Fruit fly (Drosophila melanogaster): ENCODE measurements around the gene Mettl2.

Mettl2 gene

dm6 chr3L:1639185-1639812 is at the start of gene Mettl2, which contains the start of gene Bgb (continued):
- TF ChIP-seq esn (GFP tag; optimal IDR thresholded peaks at IDR 0.05) (peak; percentile 85), achi (GFP tag; optimal IDR thresholded peaks at IDR 0.05) (peak; percentile 73), CG16779 (tag; optimal IDR thresholded peaks at IDR 0.05) (no peak), fkh (GFP tag; optimal IDR thresholded peaks at IDR 0.05) (no peak), Ets21C (GFP tag; optimal IDR thresholded peaks at IDR 0.05) (peak; percentile 85), CG1621 (tag; optimal IDR thresholded peaks at IDR 0.05) (peak; percentile 47), Met (GFP tag; optimal IDR thresholded peaks at IDR 0.05) (no peak), Eip93F (GFP tag; optimal IDR thresholded peaks at IDR 0.05) (no peak), Sox15 (GFP tag; optimal IDR thresholded peaks at IDR 0.05) (peak; percentile 79)

dm6 chr3L:1688569-1688968 is 49.5 kb upstream of the Mettl2 start:
- no peak for TF ChIP-seq vri (GFP tag; optimal IDR thresholded peaks at IDR 0.05)
- peak; percentile 34; the same call in 1 of the 3 replicates for TF ChIP-seq eg (GFP tag; IDR thresholded peaks at IDR 0.05)
- TF ChIP-seq CG1621 (tag; optimal IDR thresholded peaks at IDR 0.05) = peak; percentile 46
- TF ChIP-seq svp (GFP tag) = peak; percentile 20
- TF ChIP-seq Eip78C (GFP tag) = peak; percentile 49
- no peak for TF ChIP-seq CG34406 (GFP tag; optimal IDR thresholded peaks at IDR 0.05)
- TF ChIP-seq CG6163 (GFP tag; IDR thresholded peaks at IDR 0.05) = peak; percentile 44; the same call in 2 of the 3 replicates
- TF ChIP-seq Eip75B (GFP tag; optimal IDR thresholded peaks at IDR 0.05) = peak; percentile 11
- TF ChIP-seq fd59A (GFP tag; optimal IDR thresholded peaks at IDR 0.05) = no peak

- TF ChIP-seq CG11762 (GFP tag; optimal IDR thresholded peaks at IDR 0.05; ENCODE audit: insufficient read depth) = no peak
- peak; percentile 10 for TF ChIP-seq Lpt (GFP tag; optimal IDR thresholded peaks at IDR 0.05)
- no peak for TF ChIP-seq fd59A (GFP tag; optimal IDR thresholded peaks at IDR 0.05)
- TF ChIP-seq CG8319 (GFP tag; optimal IDR thresholded peaks at IDR 0.05) = no peak
- TF ChIP-seq CG4318 (GFP tag; optimal IDR thresholded peaks at IDR 0.05) = peak; percentile 39
- TF ChIP-seq ss (GFP tag; optimal IDR thresholded peaks at IDR 0.05) = no peak
- TF ChIP-seq Hr38 (GFP tag; optimal IDR thresholded peaks at IDR 0.05) = no peak
- no peak for TF ChIP-seq pdm3 (GFP tag; optimal IDR thresholded peaks at IDR 0.05)
- no peak for TF ChIP-seq lz (GFP tag; optimal IDR thresholded peaks at IDR 0.05)
- no peak for TF ChIP-seq Sox15 (GFP tag; optimal IDR thresholded peaks at IDR 0.05)
- no peak for TF ChIP-seq Met (GFP tag; optimal IDR thresholded peaks at IDR 0.05)
- TF ChIP-seq CG10669 (GFP tag; optimal IDR thresholded peaks at IDR 0.05) = no peak
- no peak for TF ChIP-seq svp (GFP tag)
- TF ChIP-seq Ets21C (GFP tag; optimal IDR thresholded peaks at IDR 0.05) = no peak
- peak; percentile 81 for TF ChIP-seq CG32006 (GFP tag; optimal IDR thresholded peaks at IDR 0.05)
- no peak for TF ChIP-seq CG7368 (GFP tag; optimal IDR thresholded peaks at IDR 0.05)
- TF ChIP-seq CG8632 (GFP tag; optimal IDR thresholded peaks at IDR 0.05) = no peak
- TF ChIP-seq Hr4 (GFP tag; optimal IDR thresholded peaks at IDR 0.05) = peak; percentile 64
- TF ChIP-seq CG11294 (GFP tag; IDR thresholded peaks at IDR 0.05) = no peak
- TF ChIP-seq CG31627 (GFP tag; optimal IDR thresholded peaks at IDR 0.05) = no peak
- no peak for TF ChIP-seq esn (GFP tag; optimal IDR thresholded peaks at IDR 0.05)
- TF ChIP-seq dac (GFP tag; optimal IDR thresholded peaks at IDR 0.05) = no peak
- no peak for TF ChIP-seq fkh (GFP tag; optimal IDR thresholded peaks at IDR 0.05)
- TF ChIP-seq dsx (GFP tag; optimal IDR thresholded peaks at IDR 0.05; ENCODE audit: poor library complexity, severe bottlenecking) = no peak
- no peak for TF ChIP-seq topi (GFP tag; optimal IDR thresholded peaks at IDR 0.05)
- TF ChIP-seq spab (GFP tag; optimal IDR thresholded peaks at IDR 0.05) = no peak
- no peak for TF ChIP-seq net (GFP tag; optimal IDR thresholded peaks at IDR 0.05)
- no peak for TF ChIP-seq CG11902 (GFP tag; optimal IDR thresholded peaks at IDR 0.05)
- no peak for TF ChIP-seq Hr39 (GFP tag; optimal IDR thresholded peaks at IDR 0.05)
- TF ChIP-seq CG6808 (GFP tag; optimal IDR thresholded peaks at IDR 0.05) = peak; percentile 15
- peak; percentile 17 for TF ChIP-seq Ets96B (tag; optimal IDR thresholded peaks at IDR 0.05)
- TF ChIP-seq salr (GFP tag; optimal IDR thresholded peaks at IDR 0.05) = peak in 1 of 2 experiments; percentile 19
- TF ChIP-seq CG6854 (GFP tag; optimal IDR thresholded peaks at IDR 0.05) = no peak
- no peak for TF ChIP-seq Eip93F (GFP tag; optimal IDR thresholded peaks at IDR 0.05)
- TF ChIP-seq Sox102F (GFP tag; optimal IDR thresholded peaks at IDR 0.05) = no peak
- peak; percentile 72 for TF ChIP-seq Eip78C (GFP tag)
- peak; percentile 14 for TF ChIP-seq CG10631 (GFP tag; optimal IDR thresholded peaks at IDR 0.05)
- no peak for TF ChIP-seq CG16779 (tag; optimal IDR thresholded peaks at IDR 0.05)
- TF ChIP-seq CG9139 (GFP tag; optimal IDR thresholded peaks at IDR 0.05) = no peak
Observed at dm6 chr3L:1688161-1688560, 49.1 kb upstream of the Mettl2 start.

Data from whole organism, prepupa.